Worm (Caenorhabditis elegans) whole organism, young adult: ENCODE measurements around the gene VC5.2.

ENCODE experiments used
- B0261.1 ChIP-seq: sonication (generic microtip); optimal IDR thresholded peaks from 2 replicates; lab custom pipeline; 2016; ENCODE audit warnings: mild to moderate bottlenecking, missing genetic modification characterization, moderate library complexity, missing compliant biosample characterization
- D2030.7 ChIP-seq: fragments of 200-800 bp; sonication (Bioruptor generic); IDR thresholded peaks from 2 replicates; pipeline ENCODE4 v1.3.6; 2022; ENCODE audit warnings: missing genetic modification reagents, missing genetic modification characterization, missing compliant biosample characterization
- F22D6.2 ChIP-seq: sonication (generic microtip); optimal IDR thresholded peaks from 2 replicates; lab custom pipeline; 2016; ENCODE audit warnings: mild to moderate bottlenecking, missing genetic modification characterization, missing compliant biosample characterization
- F33H1.4 ChIP-seq: fragments of 200-800 bp; sonication (Bioruptor generic); IDR thresholded peaks from 2 replicates; pipeline ENCODE4 v1.3.6; 2022; ENCODE audit warnings: missing genetic modification reagents, missing genetic modification characterization, missing compliant biosample characterization
- T07F8.4 ChIP-seq: sonication (generic microtip); optimal IDR thresholded peaks from 2 replicates; lab custom pipeline; 2016; ENCODE audit warnings: mild to moderate bottlenecking, missing genetic modification characterization, moderate library complexity, missing compliant biosample characterization
- ZK185.1 ChIP-seq: sonication (generic microtip); optimal IDR thresholded peaks from 2 replicates; lab custom pipeline; 2016; ENCODE audit warnings: mild to moderate bottlenecking, missing genetic modification characterization, missing compliant biosample characterization; ENCODE audit not compliant: poor library complexity, severe bottlenecking
- atf-7 ChIP-seq: sonication (generic microtip); optimal IDR thresholded peaks from 2 replicates; lab custom pipeline; 2017; ENCODE audit warnings: mild to moderate bottlenecking, missing genetic modification characterization, missing compliant biosample characterization
- attf-5 ChIP-seq: fragments of 200-800 bp; sonication (Bioruptor generic); optimal IDR thresholded peaks from 2 replicates; lab custom pipeline; 2018; ENCODE audit warnings: mild to moderate bottlenecking, missing genetic modification characterization, missing compliant biosample characterization
- cebp-1 ChIP-seq, 2 experiments: fragments of 200-800 bp in 1 of 2; sonication (Bioruptor generic) in 1 of 2; sonication (generic microtip) in 1 of 2; IDR thresholded peaks in 1 of 2; optimal IDR thresholded peaks in 1 of 2; 2 replicates each; pipeline versions ENCODE4 v1.3.6 to Lab custom; 2017 to 2022; ENCODE audit warnings: missing compliant biosample characterization in 2 of 2, missing genetic modification characterization in 2 of 2, mild to moderate bottlenecking in 1 of 2, missing genetic modification reagents in 1 of 2, moderate library complexity in 1 of 2
- ceh-40 ChIP-seq: fragments of 200-800 bp; sonication (Bioruptor generic); IDR thresholded peaks from 2 replicates; pipeline ENCODE4 v1.3.6; 2022; ENCODE audit warnings: missing genetic modification characterization, missing compliant biosample characterization
- ceh-91 ChIP-seq: fragments of 200-800 bp; sonication (Bioruptor generic); IDR thresholded peaks from 2 replicates; pipeline ENCODE4 v1.3.6; 2022; ENCODE audit warnings: missing genetic modification reagents, missing genetic modification characterization, missing compliant biosample characterization
- efl-1 ChIP-seq: fragments of 150-350 bp; optimal IDR thresholded peaks from 2 replicates; lab custom pipeline; 2014; ENCODE audit warnings: missing biosample characterization, missing genetic modification reagents, missing genetic modification characterization
- egl-44 ChIP-seq: fragments of 200-800 bp; sonication (Bioruptor generic); IDR thresholded peaks from 2 replicates; pipeline ENCODE4 v1.3.6; 2022; ENCODE audit warnings: missing genetic modification reagents, missing genetic modification characterization, missing compliant biosample characterization
- ekl-4 ChIP-seq: fragments of 200-800 bp; sonication (Bioruptor generic); IDR thresholded peaks from 2 replicates; pipeline ENCODE4 v1.3.6; 2022; ENCODE audit warnings: missing genetic modification reagents, missing genetic modification characterization, missing compliant biosample characterization
- hmg-1.2 ChIP-seq: fragments of 200-800 bp; sonication (Bioruptor generic); IDR thresholded peaks from 2 replicates; pipeline ENCODE4 v1.3.6; 2022; ENCODE audit warnings: missing genetic modification reagents, missing genetic modification characterization, missing compliant biosample characterization
- hmg-20 ChIP-seq: fragments of 200-800 bp; sonication (Bioruptor generic); IDR thresholded peaks from 2 replicates; pipeline ENCODE4 v1.3.6; 2022; ENCODE audit warnings: missing genetic modification reagents, missing genetic modification characterization, missing compliant biosample characterization
- let-607 ChIP-seq, 2 experiments: fragments of 200-800 bp in 1 of 2; sonication (Bioruptor generic) in 1 of 2; sonication (generic microtip) in 1 of 2; optimal IDR thresholded peaks; 2 replicates each; lab custom pipeline; 2016 to 2018; ENCODE audit warnings: mild to moderate bottlenecking in 2 of 2, missing compliant biosample characterization in 2 of 2, missing genetic modification characterization in 2 of 2, moderate library complexity in 2 of 2, missing genotype in 1 of 2
- lin-26 ChIP-seq: fragments of 200-800 bp; sonication (Bioruptor generic); IDR thresholded peaks from 2 replicates; pipeline ENCODE4 v1.3.6; 2022; ENCODE audit warnings: missing genetic modification reagents, missing genetic modification characterization, missing compliant biosample characterization
- lin-40 ChIP-seq: sonication (generic microtip); optimal IDR thresholded peaks from 2 replicates; lab custom pipeline; 2016; ENCODE audit warnings: missing genetic modification characterization, mild to moderate bottlenecking, missing compliant biosample characterization, missing genotype, missing genetic modification reagents
- lin-54 ChIP-seq: fragments of 200-800 bp; sonication (Bioruptor generic); optimal IDR thresholded peaks from 2 replicates; lab custom pipeline; 2018; ENCODE audit warnings: mild to moderate bottlenecking, missing genetic modification characterization, missing compliant biosample characterization
- madf-3 ChIP-seq: fragments of 200-800 bp; sonication (Bioruptor generic); IDR thresholded peaks from 2 replicates; pipeline ENCODE4 v1.3.6; 2022; ENCODE audit warnings: missing genetic modification reagents, missing genetic modification characterization, missing compliant biosample characterization
- madf-6 ChIP-seq: fragments of 200-800 bp; sonication (Bioruptor generic); IDR thresholded peaks from 2 replicates; pipeline ENCODE4 v1.3.6; 2022; ENCODE audit warnings: missing genetic modification reagents, missing genetic modification characterization, missing compliant biosample characterization
- madf-8 ChIP-seq: fragments of 200-800 bp; sonication (Bioruptor generic); conservative IDR thresholded peaks from 2 replicates; pipeline ENCODE4 v1.3.6; 2022; ENCODE audit warnings: missing genetic modification reagents, missing genetic modification characterization, missing compliant biosample characterization
- mxl-1 ChIP-seq: sonication (generic microtip); optimal IDR thresholded peaks from 2 replicates; lab custom pipeline; 2016; ENCODE audit warnings: missing genetic modification characterization, missing compliant biosample characterization
- nfya-2 ChIP-seq: fragments of 200-800 bp; sonication (Bioruptor generic); IDR thresholded peaks from 2 replicates; pipeline ENCODE4 v1.3.6; 2022; ENCODE audit warnings: missing genetic modification reagents, missing genetic modification characterization, missing compliant biosample characterization
- nhr-120 ChIP-seq: fragments of 200-800 bp; sonication (Bioruptor generic); IDR thresholded peaks from 2 replicates; pipeline ENCODE4 v1.3.6; 2022; ENCODE audit warnings: missing genetic modification characterization, missing compliant biosample characterization
- pbrm-1 ChIP-seq: fragments of 200-800 bp; sonication (Bioruptor generic); IDR thresholded peaks from 2 replicates; pipeline ENCODE4 v1.3.6; 2022; ENCODE audit warnings: missing genetic modification reagents, missing genetic modification characterization, missing compliant biosample characterization
- rpc-1 ChIP-seq, 2 experiments: fragments of 150-350 bp in 1 of 2; sonication (generic microtip) in 1 of 2; optimal IDR thresholded peaks; 2 replicates each; lab custom pipeline; 2014 to 2018; ENCODE audit warnings: missing biosample characterization in 1 of 2, missing genetic modification characterization in 1 of 2, missing genetic modification reagents in 1 of 2, missing genotype in 1 of 2
- snpc-1.1 ChIP-seq: sonication (generic microtip); optimal IDR thresholded peaks from 2 replicates; lab custom pipeline; 2017; ENCODE audit warnings: missing genetic modification characterization, mild to moderate bottlenecking, missing compliant biosample characterization, antibody characterized with exemption, moderate library complexity, missing genotype, missing genetic modification reagents; ENCODE audit not compliant: insufficient read depth
- snpc-3.4 ChIP-seq: sonication (generic microtip); optimal IDR thresholded peaks from 2 replicates; lab custom pipeline; 2017; ENCODE audit warnings: missing genetic modification characterization, mild to moderate bottlenecking, missing compliant biosample characterization, antibody characterized with exemption, moderate library complexity, missing genotype, missing genetic modification reagents
- snpc-4 ChIP-seq, 5 experiments: fragments of 150-350 bp in 1 of 5; sonication (generic microtip) in 4 of 5; optimal IDR thresholded peaks; 2 replicates each; lab custom pipeline; 2014 to 2018; ENCODE audit warnings: missing genetic modification characterization in 5 of 5, missing biosample characterization in 3 of 5, antibody characterized with exemption in 2 of 5, mild to moderate bottlenecking in 2 of 5, missing compliant biosample characterization in 2 of 5, missing genotype in 2 of 5, moderate library complexity in 2 of 5, missing genetic modification reagents in 1 of 5
- tbp1 ChIP-seq: fragments of 200-800 bp; sonication (Bioruptor generic); optimal IDR thresholded peaks from 2 replicates; lab custom pipeline; 2018; ENCODE audit warnings: mild to moderate bottlenecking, missing genetic modification characterization, missing compliant biosample characterization
- unc-130 ChIP-seq: sonication (generic microtip); optimal IDR thresholded peaks from 2 replicates; lab custom pipeline; 2016; ENCODE audit warnings: missing genetic modification reagents, missing genetic modification characterization, missing compliant biosample characterization
- ztf-22 ChIP-seq: fragments of 200-800 bp; sonication (Bioruptor generic); optimal IDR thresholded peaks from 2 replicates; lab custom pipeline; 2018; ENCODE audit warnings: mild to moderate bottlenecking, missing genetic modification characterization, moderate library complexity, missing compliant biosample characterization
- ztf-25 ChIP-seq: fragments of 200-800 bp; sonication (Bioruptor generic); IDR thresholded peaks from 2 replicates; pipeline ENCODE4 v1.3.6; 2022; ENCODE audit warnings: missing genetic modification reagents, missing genetic modification characterization, missing compliant biosample characterization
- ztf-26 ChIP-seq: sonication (generic microtip); optimal IDR thresholded peaks from 2 replicates; lab custom pipeline; 2017; ENCODE audit warnings: missing genetic modification characterization, missing compliant biosample characterization

VC5.2 gene

ce11 chrV:7062790-7063189, 23.0 kb upstream of the VC5.2 start, which contains the start of gene tmem-258:
TSS of gene tmem-258 (plus strand) at chrV:7063174.
- TF ChIP-seq snpc-3.4, result peak; percentile 43
- peak; percentile 5; the same call in 1 of the 2 replicates for TF ChIP-seq ekl-4 (GFP tag; lab: Robert Waterston, UW)
- TF ChIP-seq snpc-4 (GFP tag; optimal IDR thresholded peaks at IDR 0.05; lab: Kevin White, UChicago), result peak; percentile 82
- peak in 3 of 4 experiments; percentile 88 to 95 (median 94) for TF ChIP-seq snpc-4 (tag; optimal IDR thresholded peaks at IDR 0.05; lab: Kevin White, UChicago)
- TF ChIP-seq madf-6 (GFP tag; lab: Robert Waterston, UW), result peak; percentile 36
- TF ChIP-seq hmg-1.2 (GFP tag; lab: Robert Waterston, UW), result peak; percentile 43
- TF ChIP-seq snpc-1.1, result peak; percentile 88

ce11 chrV:7065226-7065625, 20.5 kb upstream of the VC5.2 start, which contains the start of gene Y57E12AR.1:
TSS of gene Y57E12AR.1 (minus strand) at chrV:7065326.
- TF ChIP-seq snpc-1.1, result no peak

- TF ChIP-seq madf-8 (GFP tag; lab: Robert Waterston, UW) (no peak), T07F8.4 (tag; lab: Kevin White, UChicago) (no peak), ZK185.1 (no peak), nfya-2 (no peak), ztf-22 (GFP tag; lab: Kevin White, UChicago) (no peak), madf-3 (GFP tag; lab: Robert Waterston, UW) (no peak), lin-40 (tag; lab: Kevin White, UChicago) (no peak), lin-54 (no peak), atf-7 (tag; lab: Kevin White, UChicago) (no peak)
Observed at ce11 chrV:7068861-7069260, 16.9 kb upstream of the VC5.2 start.

ce11 chrV:7069605-7070004, 16.2 kb upstream of the VC5.2 start:
- TF ChIP-seq rpc-1 (optimal IDR thresholded peaks at IDR 0.05; lab: Kevin White, UChicago) (peak; percentile 53), rpc-1 (tag; optimal IDR thresholded peaks at IDR 0.05; lab: Kevin White, UChicago) (peak; percentile 68), ceh-40 (GFP tag; lab: Robert Waterston, UW) (no peak), snpc-4 (GFP tag; optimal IDR thresholded peaks at IDR 0.05; lab: Kevin White, UChicago) (no peak), snpc-4 (tag; optimal IDR thresholded peaks at IDR 0.05; lab: Kevin White, UChicago) (peak in 1 of 4 experiments; percentile 8), F22D6.2 (tag; lab: Kevin White, UChicago) (no peak), T07F8.4 (tag; lab: Kevin White, UChicago) (no peak), B0261.1 (tag; lab: Kevin White, UChicago) (peak; percentile 64), tbp1 (GFP tag; lab: Kevin White, UChicago) (peak; percentile 85), D2030.7 (GFP tag; lab: Robert Waterston, UW) (no peak), nhr-120 (GFP tag; lab: Robert Waterston, UW) (no peak), efl-1 (GFP tag; lab: Kevin White, UChicago) (no peak), cebp-1 (GFP tag; IDR thresholded peaks at IDR 0.05; lab: Robert Waterston, UW) (no peak), cebp-1 (tag; optimal IDR thresholded peaks at IDR 0.05; lab: Kevin White, UChicago) (no peak), hmg-1.2 (GFP tag; lab: Robert Waterston, UW) (0 out of 2 replicates have a peak, but pooled peaks have one; percentile 10), lin-26 (peak; percentile 55; the same call in 1 of the 2 replicates), mxl-1 (tag; lab: Kevin White, UChicago) (no peak), ztf-25 (0 out of 2 replicates have a peak, but pooled peaks have one; percentile 40), madf-6 (GFP tag; lab: Robert Waterston, UW) (0 out of 2 replicates have a peak, but pooled peaks have one; percentile 11)

ce11 chrV:7072309-7072708, 13.4 kb upstream of the VC5.2 start, which contains the start of gene F27B10.1:
TSS of gene F27B10.1 (plus strand) at chrV:7072609.
- TF ChIP-seq pbrm-1 (GFP tag; lab: Robert Waterston, UW), result no peak
- no peak for TF ChIP-seq unc-130
- TF ChIP-seq attf-5 (GFP tag; lab: Kevin White, UChicago), result no peak
- no peak for TF ChIP-seq egl-44 (GFP tag; lab: Robert Waterston, UW)
- no peak for TF ChIP-seq ztf-22 (GFP tag; lab: Kevin White, UChicago)
- TF ChIP-seq F33H1.4 (GFP tag; lab: Robert Waterston, UW), result no peak
- TF ChIP-seq hmg-20 (GFP tag; lab: Robert Waterston, UW), result no peak
- TF ChIP-seq ztf-26, result no peak
- TF ChIP-seq snpc-4 (GFP tag; optimal IDR thresholded peaks at IDR 0.05; lab: Kevin White, UChicago), result no peak
- TF ChIP-seq snpc-4 (tag; optimal IDR thresholded peaks at IDR 0.05; lab: Kevin White, UChicago), result no peak
- no peak for TF ChIP-seq ceh-91 (GFP tag; lab: Robert Waterston, UW)
- no peak for TF ChIP-seq lin-54
- no peak for TF ChIP-seq let-607 (tag; optimal IDR thresholded peaks at IDR 0.05; lab: Kevin White, UChicago)
